Worm (Caenorhabditis elegans) whole organism, young adult: ENCODE results near the gene glb-30.

Source experiments
- attf-5 ChIP-seq: fragments of 200-800 bp; sonication (Bioruptor generic); optimal IDR thresholded peaks from 2 replicates; lab custom pipeline; 2018; ENCODE audit warnings: mild to moderate bottlenecking, missing genetic modification characterization, missing compliant biosample characterization
- hrde-1 ChIP-seq: sonication (generic microtip); optimal IDR thresholded peaks from 2 replicates; lab custom pipeline; 2016; ENCODE audit warnings: missing genetic modification characterization, mild to moderate bottlenecking, missing compliant biosample characterization, moderate library complexity, missing genotype, missing genetic modification reagents, borderline replicate concordance
- hsf-1 ChIP-seq: fragments of 200-800 bp; sonication (Bioruptor generic); IDR thresholded peaks from 2 replicates; pipeline ENCODE4 v1.3.6; 2022; ENCODE audit warnings: missing genetic modification reagents, missing genetic modification characterization, missing compliant biosample characterization
- madf-3 ChIP-seq: fragments of 200-800 bp; sonication (Bioruptor generic); IDR thresholded peaks from 2 replicates; pipeline ENCODE4 v1.3.6; 2022; ENCODE audit warnings: missing genetic modification reagents, missing genetic modification characterization, missing compliant biosample characterization
- mcd-1 ChIP-seq: fragments of 200-800 bp; sonication (Bioruptor generic); IDR thresholded peaks from 2 replicates; pipeline ENCODE4 v1.3.6; 2022; ENCODE audit warnings: missing genetic modification reagents, missing genetic modification characterization, missing compliant biosample characterization
- tlf-1 ChIP-seq: fragments of 200-800 bp; sonication (Bioruptor generic); optimal IDR thresholded peaks from 2 replicates; lab custom pipeline; 2018; ENCODE audit warnings: mild to moderate bottlenecking, missing genetic modification characterization, missing compliant biosample characterization

Gene glb-30

DNA sequence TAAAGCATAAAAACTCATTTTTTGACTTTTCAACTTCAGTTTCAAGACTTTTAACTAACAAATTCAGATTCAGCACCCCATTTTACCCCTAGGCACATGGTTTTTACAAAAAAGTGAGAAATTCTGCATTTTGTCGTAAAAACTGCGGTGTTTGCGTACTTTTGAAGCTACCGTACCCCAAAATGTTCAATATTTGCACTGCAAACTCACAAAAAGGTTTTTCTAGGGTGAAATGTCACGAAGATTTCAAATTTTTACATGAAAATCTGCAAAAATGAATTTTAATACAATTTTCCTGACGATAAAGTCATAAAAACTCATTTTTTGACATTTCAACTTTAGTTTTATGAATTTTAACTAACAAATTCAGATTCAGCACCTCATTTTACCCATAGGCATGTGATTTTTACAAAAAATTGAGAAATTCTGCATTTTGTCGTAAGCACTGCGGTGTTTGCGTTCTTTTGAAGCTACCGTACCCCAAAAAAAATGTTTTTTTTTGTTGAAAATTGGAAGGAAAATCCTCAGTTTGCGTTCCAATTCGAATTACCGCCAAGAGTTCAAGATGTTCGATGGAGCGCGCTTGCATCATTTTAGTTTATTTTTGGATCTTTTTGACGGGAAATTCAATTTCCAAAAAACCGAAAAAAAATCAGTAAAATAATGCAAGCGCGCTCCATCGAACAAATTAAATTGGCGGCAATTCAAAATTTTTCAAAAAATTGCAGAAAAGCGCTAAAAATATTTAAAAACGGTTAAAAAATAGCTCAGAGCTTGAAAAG lies 52.0 kb downstream of the glb-30 start (continued):
- TF ChIP-seq tlf-1 (GFP tag; lab: Kevin White, UChicago): peak; percentile 74
- TF ChIP-seq madf-3: no peak
- peak; percentile 88 for TF ChIP-seq mcd-1 (GFP tag; lab: Robert Waterston, UW)
- peak; percentile 82 for TF ChIP-seq hsf-1
- peak; percentile 64 for TF ChIP-seq attf-5 (GFP tag; lab: Kevin White, UChicago)
- TF ChIP-seq hrde-1 (tag; lab: Kevin White, UChicago): peak; percentile 85
